Fruit fly (Drosophila melanogaster) whole organism, wandering third instar larva: ENCODE results near the gene Rpn12R.

Experiments used
- Abd-B ChIP-seq: fragments of >200 bp; optimal IDR thresholded peaks from 2 replicates; lab custom pipeline; 2017; ENCODE audit warnings: missing biosample characterization, missing genetic modification characterization
- CG32264 ChIP-seq: fragments of 200-800 bp; sonication (Bioruptor generic); optimal IDR thresholded peaks from 2 replicates; lab custom pipeline; 2016; ENCODE audit warnings: missing biosample characterization, missing genetic modification characterization
- CG9705 ChIP-seq: fragments of 200-800 bp; sonication (Bioruptor generic); optimal IDR thresholded peaks from 2 replicates; lab custom pipeline; 2018; ENCODE audit warnings: missing biosample characterization, mild to moderate bottlenecking, missing genetic modification characterization
- CrebA ChIP-seq: fragments of 200-800 bp; sonication (Bioruptor generic); optimal IDR thresholded peaks from 2 replicates; lab custom pipeline; 2016; ENCODE audit warnings: missing biosample characterization, mild to moderate bottlenecking, missing genetic modification characterization, borderline replicate concordance
- Dfd ChIP-seq: fragments of >200 bp; optimal IDR thresholded peaks from 2 replicates; lab custom pipeline; 2017; ENCODE audit warnings: missing biosample characterization, missing genetic modification characterization
- Dif ChIP-seq: fragments of 200-275, 200-300 bp; sonication (Bioruptor generic); optimal IDR thresholded peaks from 2 replicates; lab custom pipeline; 2018; ENCODE audit warnings: missing biosample characterization, missing genetic modification characterization; ENCODE audit not compliant: partially characterized antibody
- GATAd ChIP-seq: sonication (Bioruptor generic); optimal IDR thresholded peaks from 2 replicates; lab custom pipeline; 2016; ENCODE audit warnings: missing biosample characterization, missing genetic modification characterization
- HLH106 ChIP-seq: fragments of 200-800 bp; optimal IDR thresholded peaks from 3 replicates; lab custom pipeline; 2019; ENCODE audit warnings: missing biosample characterization, mild to moderate bottlenecking, missing genetic modification characterization, moderate library complexity
- Hnf4 ChIP-seq: fragments of 200-800 bp; sonication (Bioruptor generic); optimal IDR thresholded peaks from 2 replicates; lab custom pipeline; 2016; ENCODE audit warnings: missing biosample characterization, mild to moderate bottlenecking, missing genetic modification characterization
- Hr78 ChIP-seq: fragments of >200 bp; optimal IDR thresholded peaks from 2 replicates; lab custom pipeline; 2017; ENCODE audit warnings: missing biosample characterization, missing genetic modification characterization
- Hr83 ChIP-seq: fragments of 200-300 bp; sonication (Bioruptor generic); optimal IDR thresholded peaks from 2 replicates; lab custom pipeline; 2016; ENCODE audit warnings: missing biosample characterization, mild to moderate bottlenecking, missing genetic modification characterization, moderate library complexity; ENCODE audit not compliant: poor library complexity, severe bottlenecking
- Jra ChIP-seq: sonication (Bioruptor generic); optimal IDR thresholded peaks from 2 replicates; lab custom pipeline; 2016; ENCODE audit warnings: missing biosample characterization, missing genetic modification characterization
- Mio ChIP-seq: sonication (Bioruptor generic); optimal IDR thresholded peaks from 2 replicates; lab custom pipeline; 2016; ENCODE audit warnings: missing biosample characterization, missing genetic modification characterization
- Myc ChIP-seq: fragments of >200 bp; optimal IDR thresholded peaks from 2 replicates; lab custom pipeline; 2017
- N ChIP-seq: fragments of >200 bp; optimal IDR thresholded peaks from 2 replicates; lab custom pipeline; 2018; ENCODE audit warnings: missing biosample characterization, missing external identifiers, missing genetic modification characterization
- OdsH ChIP-seq: fragments of 200-800 bp; sonication (Bioruptor generic); optimal IDR thresholded peaks from 2 replicates; lab custom pipeline; 2016; ENCODE audit warnings: missing biosample characterization, mild to moderate bottlenecking, missing genetic modification characterization
- Rel ChIP-seq, 2 experiments: fragments of 200-800 bp; sonication (Bioruptor generic) in 1 of 2; optimal IDR thresholded peaks; 2 replicates in 1 of 2; 3 replicates in 1 of 2; lab custom pipeline; 2016 to 2019; ENCODE audit warnings: mild to moderate bottlenecking in 2 of 2, missing biosample characterization in 2 of 2, missing genetic modification characterization in 2 of 2, moderate library complexity in 1 of 2
- Sp1 ChIP-seq: fragments of 200-800 bp; sonication (Bioruptor generic); optimal IDR thresholded peaks from 3 replicates; lab custom pipeline; 2019; ENCODE audit warnings: missing biosample characterization, mild to moderate bottlenecking, missing genetic modification characterization, moderate library complexity
- Vsx2 ChIP-seq: fragments of 200-300, 225-300 bp; sonication (Bioruptor generic); optimal IDR thresholded peaks from 2 replicates; lab custom pipeline; 2018; ENCODE audit warnings: missing biosample characterization, missing genetic modification characterization; ENCODE audit not compliant: partially characterized antibody
- br ChIP-seq: fragments of 200-800 bp; sonication (Bioruptor generic); optimal IDR thresholded peaks from 2 replicates; lab custom pipeline; 2016; ENCODE audit warnings: missing biosample characterization, missing genetic modification characterization
- brk ChIP-seq: fragments of 200-800 bp; sonication (Bioruptor generic); optimal IDR thresholded peaks from 2 replicates; lab custom pipeline; 2016; ENCODE audit warnings: missing biosample characterization, mild to moderate bottlenecking, missing genetic modification characterization
- dl ChIP-seq, 2 experiments: fragments of 175-275, 200-275 bp in 1 of 2; fragments of 200-275 bp in 1 of 2; sonication (Bioruptor generic); optimal IDR thresholded peaks; lab custom pipeline; 2018; ENCODE audit warnings: mild to moderate bottlenecking in 2 of 2, missing biosample characterization in 2 of 2, missing genetic modification characterization in 2 of 2, moderate library complexity in 2 of 2; ENCODE audit not compliant: partially characterized antibody in 2 of 2, insufficient read depth in 1 of 2
- dmrt93B ChIP-seq: fragments of 200-800 bp; sonication (Bioruptor generic); optimal IDR thresholded peaks from 2 replicates; lab custom pipeline; 2018; ENCODE audit warnings: missing biosample characterization, mild to moderate bottlenecking, missing genetic modification characterization
- dsf ChIP-seq: sonication (Bioruptor generic); optimal IDR thresholded peaks from 2 replicates; lab custom pipeline; 2016; ENCODE audit warnings: missing biosample characterization, missing genetic modification characterization, borderline replicate concordance
- ey ChIP-seq: fragments of 200-800 bp; sonication (Bioruptor generic); optimal IDR thresholded peaks from 2 replicates; lab custom pipeline; 2016; ENCODE audit warnings: missing biosample characterization, missing genetic modification characterization
- foxo ChIP-seq, 2 experiments: fragments of 200-800 bp; sonication (Bioruptor generic); optimal IDR thresholded peaks; 2 replicates in 1 of 2; 3 replicates in 1 of 2; lab custom pipeline; 2016 to 2017; ENCODE audit warnings: missing biosample characterization in 2 of 2, missing genetic modification characterization in 2 of 2
- fru ChIP-seq: fragments of 200-800 bp; sonication (Bioruptor generic); optimal IDR thresholded peaks from 3 replicates; lab custom pipeline; 2016; ENCODE audit warnings: missing biosample characterization, mild to moderate bottlenecking, missing genetic modification characterization
- h ChIP-seq: fragments of 200-800 bp; sonication (Bioruptor generic); optimal IDR thresholded peaks from 3 replicates; lab custom pipeline; 2016; ENCODE audit warnings: missing biosample characterization, mild to moderate bottlenecking, missing genetic modification characterization
- jim ChIP-seq: fragments of 175-275, 200-325 bp; sonication (Bioruptor generic); optimal IDR thresholded peaks from 2 replicates; lab custom pipeline; 2016; ENCODE audit warnings: missing biosample characterization, mild to moderate bottlenecking, missing genetic modification characterization
- lola ChIP-seq: fragments of >200 bp; optimal IDR thresholded peaks from 2 replicates; lab custom pipeline; 2017; ENCODE audit warnings: missing biosample characterization, missing genetic modification characterization
- pan ChIP-seq: fragments of >200 bp; optimal IDR thresholded peaks from 2 replicates; lab custom pipeline; 2017
- psq ChIP-seq: fragments of 200-800 bp; sonication (Bioruptor generic); optimal IDR thresholded peaks from 3 replicates; lab custom pipeline; 2017; ENCODE audit warnings: missing biosample characterization, mild to moderate bottlenecking, missing genetic modification characterization, moderate library complexity
- rgr ChIP-seq: fragments of 200-800 bp; sonication (Bioruptor generic); optimal IDR thresholded peaks from 3 replicates; lab custom pipeline; 2016; ENCODE audit warnings: missing biosample characterization, mild to moderate bottlenecking, missing genetic modification characterization
- sage ChIP-seq: fragments of 200-800 bp; sonication (Bioruptor generic); optimal IDR thresholded peaks from 2 replicates; lab custom pipeline; 2016; ENCODE audit warnings: missing biosample characterization, mild to moderate bottlenecking, missing genetic modification characterization
- sv ChIP-seq: fragments of 200-800 bp; sonication (Bioruptor generic); optimal IDR thresholded peaks from 3 replicates; lab custom pipeline; 2016; ENCODE audit warnings: missing biosample characterization, missing genetic modification characterization
- tai ChIP-seq: sonication (Bioruptor generic); optimal IDR thresholded peaks from 2 replicates; lab custom pipeline; 2016; ENCODE audit warnings: missing biosample characterization, missing genetic modification characterization
- usp ChIP-seq: fragments of >200 bp; optimal IDR thresholded peaks from 2 replicates; lab custom pipeline; 2017; ENCODE audit warnings: missing biosample characterization, missing genetic modification characterization
- woc ChIP-seq: sonication (Bioruptor generic); optimal IDR thresholded peaks from 2 replicates; lab custom pipeline; 2016; ENCODE audit warnings: missing biosample characterization, mild to moderate bottlenecking, missing genetic modification characterization

The Rpn12R gene

dm6 chr3L:15009681-15010080 lies 32.7 kb downstream of the Rpn12R start:
- TF ChIP-seq sv (no peak), Dif (GFP tag; lab: Kevin White, UChicago) (no peak), Sp1 (no peak), GATAd (GFP tag; lab: Kevin White, UChicago) (no peak), psq (GFP tag; lab: Kevin White, UChicago) (no peak), sage (GFP tag; lab: Kevin White, UChicago) (no peak), brk (GFP tag; lab: Kevin White, UChicago) (no peak), dmrt93B (GFP tag; lab: Kevin White, UChicago) (no peak), usp (GFP tag; lab: Kevin White, UChicago) (no peak), Dfd (GFP tag; lab: Kevin White, UChicago) (no peak), dl (GFP tag; optimal IDR thresholded peaks at IDR 0.05; lab: Kevin White, UChicago; ENCODE audit: insufficient read depth in 1 of 2, partially characterized antibody in 2 of 2) (no peak), woc (GFP tag; lab: Kevin White, UChicago) (no peak)
- TF ChIP-seq, all 38 proteins: peak for 0

dm6 chr3L:15007271-15007948 lies 35.0 kb downstream of the Rpn12R start:
- TF ChIP-seq HLH106 (peak; percentile 24), tai (GFP tag; lab: Kevin White, UChicago) (no peak), psq (GFP tag; lab: Kevin White, UChicago) (peak; percentile 7)

- no peak for TF ChIP-seq Hr83
- TF ChIP-seq pan (lab: Kevin White, UChicago) = no peak
- no peak for TF ChIP-seq Dif (GFP tag; lab: Kevin White, UChicago)
- TF ChIP-seq br = peak; percentile 61
- no peak for TF ChIP-seq lola
- no peak for TF ChIP-seq Myc (lab: Kevin White, UChicago)
- TF ChIP-seq CrebA (GFP tag; lab: Kevin White, UChicago) = no peak
- TF ChIP-seq h = peak; percentile 58
- TF ChIP-seq foxo (GFP tag; optimal IDR thresholded peaks at IDR 0.05; lab: Kevin White, UChicago) = peak in 1 of 2 experiments; percentile 75
- TF ChIP-seq ey (GFP tag; lab: Kevin White, UChicago) = peak; percentile 47
- no peak for TF ChIP-seq Hr78 (GFP tag; lab: Kevin White, UChicago)
- peak; percentile 12 for TF ChIP-seq Jra (GFP tag; lab: Kevin White, UChicago)
- TF ChIP-seq brk (GFP tag; lab: Kevin White, UChicago) = no peak
- no peak for TF ChIP-seq dl (GFP tag; optimal IDR thresholded peaks at IDR 0.05; lab: Kevin White, UChicago; ENCODE audit: insufficient read depth in 1 of 2, partially characterized antibody in 2 of 2)
- TF ChIP-seq dmrt93B (GFP tag; lab: Kevin White, UChicago) = no peak
- TF ChIP-seq sv = no peak
- TF ChIP-seq CG32264 (GFP tag; lab: Kevin White, UChicago) = no peak
- TF ChIP-seq jim = no peak
- peak; percentile 23 for TF ChIP-seq Sp1
- peak; percentile 11 for TF ChIP-seq psq (GFP tag; lab: Kevin White, UChicago)
- no peak for TF ChIP-seq usp (GFP tag; lab: Kevin White, UChicago)
- TF ChIP-seq CG9705 (GFP tag; lab: Kevin White, UChicago) = no peak
- TF ChIP-seq Vsx2 (GFP tag; lab: Kevin White, UChicago) = no peak
- TF ChIP-seq sage (GFP tag; lab: Kevin White, UChicago) = no peak
- peak; percentile 51 for TF ChIP-seq Hnf4
- TF ChIP-seq fru = peak; percentile 70
- no peak for TF ChIP-seq tai (GFP tag; lab: Kevin White, UChicago)
- no peak for TF ChIP-seq dsf (GFP tag; lab: Kevin White, UChicago)
- no peak for TF ChIP-seq GATAd (GFP tag; lab: Kevin White, UChicago)
- TF ChIP-seq HLH106 = peak; percentile 40
- peak; percentile 44 for TF ChIP-seq rgr
- no peak for TF ChIP-seq N (GFP tag; lab: Kevin White, UChicago)
- no peak for TF ChIP-seq Rel (GFP tag; optimal IDR thresholded peaks at IDR 0.05; lab: Kevin White, UChicago)
- TF ChIP-seq Rel (tag; optimal IDR thresholded peaks at IDR 0.05; lab: Kevin White, UChicago) = no peak
- peak; percentile 25 for TF ChIP-seq OdsH (GFP tag; lab: Kevin White, UChicago)
- TF ChIP-seq woc (GFP tag; lab: Kevin White, UChicago) = peak; percentile 4
- TF ChIP-seq Abd-B = no peak
- no peak for TF ChIP-seq Mio
- no peak for TF ChIP-seq Dfd (GFP tag; lab: Kevin White, UChicago)
- TF ChIP-seq, all 38 proteins: peak for 13
Measured at dm6 chr3L:15006825-15007224, 35.5 kb downstream of the Rpn12R start.
